Worm (Caenorhabditis elegans): ENCODE data around the gene K11H12.11.

The K11H12.11 gene

DNA sequence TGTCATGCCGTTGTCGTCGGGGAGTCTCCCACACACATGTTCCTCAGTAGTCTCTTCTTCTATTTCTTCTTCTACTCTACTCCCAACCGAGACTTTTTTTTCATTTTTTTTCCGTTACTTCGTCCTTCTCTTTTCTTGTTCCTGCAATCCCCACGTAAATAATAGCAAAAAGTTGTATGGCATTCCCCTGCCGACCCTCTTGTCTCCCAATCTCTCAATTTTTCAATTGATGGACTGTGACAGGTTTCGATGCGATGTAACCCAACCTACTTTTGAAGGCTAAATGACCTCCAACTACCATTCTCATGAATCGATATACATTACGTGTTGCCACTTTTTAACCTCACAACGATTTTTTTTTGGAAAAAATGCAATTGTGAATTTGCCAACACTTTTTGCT is 6.2 kb downstream of the K11H12.11 start:
- TF ChIP-seq elt-1 (tag; optimal IDR thresholded peaks at IDR 0.05; ENCODE audit: borderline replicate concordance, insufficient read depth) (no peak), unc-62 (GFP tag; optimal IDR thresholded peaks at IDR 0.05) (peak; percentile 31)

- TF ChIP-seq mep-1 (tag; optimal IDR thresholded peaks at IDR 0.05) (no peak), ces-1 (GFP tag; optimal IDR thresholded peaks at IDR 0.05) (no peak), nhr-76 (tag; optimal IDR thresholded peaks at IDR 0.05) (no peak), lin-32 (GFP tag; optimal IDR thresholded peaks at IDR 0.05) (no peak), unc-62 (GFP tag; optimal IDR thresholded peaks at IDR 0.05) (peak; percentile 47), lin-13 (tag; optimal IDR thresholded peaks at IDR 0.05) (no peak), nhr-2 (tag; optimal IDR thresholded peaks at IDR 0.05) (no peak), mls-2 (tag; optimal IDR thresholded peaks at IDR 0.05) (no peak)
Observed at ce11 chrIV:661623-662022, 8.7 kb downstream of the K11H12.11 start.

ce11 chrIV:659585-659984 is 10.8 kb downstream of the K11H12.11 start:
- no peak for TF ChIP-seq unc-120 (tag; optimal IDR thresholded peaks at IDR 0.05; ENCODE audit: poor library complexity, severe bottlenecking)
- TF ChIP-seq ces-1 (GFP tag; optimal IDR thresholded peaks at IDR 0.05), result peak; percentile 21

- no peak for TF ChIP-seq ceh-43 (GFP tag; optimal IDR thresholded peaks at IDR 0.05)
Observed at ce11 chrIV:658497-659177, 11.7 kb downstream of the K11H12.11 start.

DNA sequence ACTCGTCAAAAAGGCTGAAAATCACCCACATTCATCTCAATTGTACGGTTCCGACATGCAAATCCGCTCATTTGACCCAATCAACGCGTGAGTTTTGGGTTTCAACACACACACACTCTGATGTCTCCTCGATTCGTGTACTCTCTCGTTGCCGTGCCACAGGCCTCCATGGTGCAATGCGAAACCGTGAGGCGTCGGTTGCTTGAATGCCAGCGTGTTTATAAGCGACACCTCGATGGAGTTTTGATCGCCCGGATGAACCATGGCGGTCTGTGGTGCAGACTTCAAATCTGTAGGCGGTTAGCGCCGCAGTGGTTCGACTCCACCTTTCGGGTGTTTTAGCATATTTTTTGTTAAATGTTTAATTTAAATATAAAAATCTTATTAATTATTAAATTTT is 12.4 kb downstream of the K11H12.11 start:
- peak; percentile 9 for TF ChIP-seq mep-1 (tag; optimal IDR thresholded peaks at IDR 0.05)
- TF ChIP-seq pha-4 (tag; optimal IDR thresholded peaks at IDR 0.05), result peak; percentile 24
- peak; percentile 9 for TF ChIP-seq cnd-1 (tag; optimal IDR thresholded peaks at IDR 0.05)
- peak; percentile 35 for TF ChIP-seq lin-13 (tag; optimal IDR thresholded peaks at IDR 0.05)
- no peak for TF ChIP-seq M03D4.4 (tag; optimal IDR thresholded peaks at IDR 0.05)
- TF ChIP-seq ham-2 (GFP tag; optimal IDR thresholded peaks at IDR 0.05), result no peak
- peak; percentile 5 for TF ChIP-seq nhr-2 (tag; optimal IDR thresholded peaks at IDR 0.05)

DNA sequence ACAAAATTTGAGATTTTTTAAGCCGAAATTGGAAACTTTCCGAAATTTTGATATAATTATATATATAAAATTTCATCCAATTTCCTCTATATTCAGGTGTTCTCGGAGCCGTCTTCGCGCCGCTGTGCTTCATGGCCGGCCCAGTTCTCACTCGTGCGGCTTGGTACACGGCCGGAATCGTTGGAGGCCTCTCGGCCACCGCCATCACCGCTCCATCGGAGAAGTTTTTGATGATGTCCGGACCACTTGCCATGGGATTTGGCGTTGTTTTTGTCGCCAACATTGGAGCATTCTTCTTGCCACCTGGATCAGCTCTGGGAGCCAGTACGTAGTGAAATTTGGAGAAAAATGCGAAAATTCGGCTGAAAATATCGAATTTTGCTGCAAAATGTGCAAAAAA is 13.3 kb downstream of the K11H12.11 start:
- no peak for TF ChIP-seq pha-4 (tag; optimal IDR thresholded peaks at IDR 0.05)
- no peak for TF ChIP-seq nhr-12 (tag; optimal IDR thresholded peaks at IDR 0.05)
- TF ChIP-seq ztf-11 (tag; optimal IDR thresholded peaks at IDR 0.05), result no peak

DNA sequence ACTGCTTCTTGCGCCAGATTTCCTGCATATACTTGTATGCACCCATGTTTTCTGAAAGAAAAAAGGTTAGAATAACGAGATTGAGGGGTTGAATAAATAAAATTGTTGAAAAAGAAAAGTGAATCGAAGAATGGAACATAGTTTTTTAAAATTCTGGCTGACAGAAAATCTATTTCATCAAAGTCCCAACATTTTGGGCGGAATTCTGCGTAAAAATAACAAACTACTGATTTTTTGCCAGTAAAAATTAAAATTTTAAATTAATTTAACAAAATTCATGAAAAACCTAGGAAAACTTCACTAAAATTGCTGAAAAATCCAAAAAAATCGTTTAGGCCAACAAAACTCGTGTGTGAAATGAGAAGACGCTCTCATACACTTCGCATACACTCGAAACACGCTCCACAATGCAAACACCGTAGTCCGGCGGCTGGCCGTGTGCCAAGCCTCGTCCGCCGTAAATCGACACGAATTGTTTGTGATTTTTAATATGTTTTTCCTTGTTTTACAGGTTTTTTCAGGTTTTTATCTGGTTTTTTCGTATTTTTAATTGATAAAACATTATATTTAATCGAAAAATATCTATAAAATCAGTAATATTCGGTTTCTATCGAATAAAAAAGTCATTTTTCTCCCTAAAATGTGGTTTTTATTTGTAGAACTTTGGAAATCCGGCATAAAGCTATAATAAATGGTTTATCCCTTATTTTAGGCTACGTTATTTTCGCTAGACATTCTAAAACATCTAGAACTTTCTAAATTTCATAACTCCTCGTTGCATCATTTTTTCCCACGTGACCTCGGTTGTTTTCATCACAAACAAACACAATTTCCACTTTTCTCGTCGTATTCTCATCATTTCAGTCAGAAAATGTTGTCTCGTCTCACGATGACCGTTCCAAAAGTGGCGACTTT is 15.6 kb downstream of the K11H12.11 start, which contains the start of the genes rpl-15 and K11H12.8:
rpl-15 (minus strand) TSS at position 51 of the 915 bp plus-strand sequence.
K11H12.8 (plus strand) TSS at position 865 of the 915 bp plus-strand sequence.
- TF ChIP-seq nhr-2 (tag; optimal IDR thresholded peaks at IDR 0.05), result peak; percentile 62
- peak; percentile 86 for TF ChIP-seq mab-5 (tag; optimal IDR thresholded peaks at IDR 0.05)
- no peak for TF ChIP-seq zip-8 (tag; optimal IDR thresholded peaks at IDR 0.05)
- peak; percentile 92 for TF ChIP-seq drap-1 (GFP tag; optimal IDR thresholded peaks at IDR 0.05)
- peak; percentile 94 for TF ChIP-seq tbx-8 (GFP tag; optimal IDR thresholded peaks at IDR 0.05)
- peak; percentile 38 for TF ChIP-seq blmp-1 (tag; optimal IDR thresholded peaks at IDR 0.05)
- peak; percentile 76 for TF ChIP-seq sem-2 (GFP tag; optimal IDR thresholded peaks at IDR 0.05)
- TF ChIP-seq unc-120 (tag; optimal IDR thresholded peaks at IDR 0.05; ENCODE audit: poor library complexity, severe bottlenecking), result peak; percentile 94
- TF ChIP-seq cnd-1 (tag; optimal IDR thresholded peaks at IDR 0.05), result peak; percentile 96
- peak; percentile 93 for TF ChIP-seq ceh-43 (GFP tag; optimal IDR thresholded peaks at IDR 0.05)
- peak; percentile 90 for TF ChIP-seq hlh-1 (tag; optimal IDR thresholded peaks at IDR 0.05)
- TF ChIP-seq lin-32 (GFP tag; optimal IDR thresholded peaks at IDR 0.05), result peak; percentile 75
- TF ChIP-seq lsy-2 (tag; optimal IDR thresholded peaks at IDR 0.05), result peak; percentile 100
- peak; percentile 99 for TF ChIP-seq nhr-237 (tag; optimal IDR thresholded peaks at IDR 0.05)
- TF ChIP-seq mls-2 (tag; optimal IDR thresholded peaks at IDR 0.05), result peak; percentile 95
- peak; percentile 100 for TF ChIP-seq lin-13 (tag; optimal IDR thresholded peaks at IDR 0.05)
- peak; percentile 78 for TF ChIP-seq nhr-28 (tag; optimal IDR thresholded peaks at IDR 0.05)
- TF ChIP-seq ceh-39 (tag; optimal IDR thresholded peaks at IDR 0.05), result peak; percentile 96
- TF ChIP-seq ztf-11 (tag; optimal IDR thresholded peaks at IDR 0.05), result peak; percentile 92
- TF ChIP-seq bed-3 (GFP tag; optimal IDR thresholded peaks at IDR 0.05), result peak; percentile 73
- no peak for TF ChIP-seq nhr-76 (tag; optimal IDR thresholded peaks at IDR 0.05)
- peak; percentile 93 for TF ChIP-seq unc-62 (GFP tag; optimal IDR thresholded peaks at IDR 0.05)
- TF ChIP-seq ceh-83 (GFP tag; optimal IDR thresholded peaks at IDR 0.05), result peak; percentile 93
- TF ChIP-seq elt-3 (tag; optimal IDR thresholded peaks at IDR 0.05), result peak; percentile 83
- TF ChIP-seq elt-1 (tag; optimal IDR thresholded peaks at IDR 0.05; ENCODE audit: borderline replicate concordance, insufficient read depth), result peak; percentile 74
- peak; percentile 100 for TF ChIP-seq mep-1 (tag; optimal IDR thresholded peaks at IDR 0.05)
- TF ChIP-seq flh-1 (GFP tag; optimal IDR thresholded peaks at IDR 0.05), result peak; percentile 62
- TF ChIP-seq pha-4 (tag; optimal IDR thresholded peaks at IDR 0.05), result peak; percentile 100
- peak; percentile 76 for TF ChIP-seq nhr-12 (tag; optimal IDR thresholded peaks at IDR 0.05)
- peak; percentile 88 for TF ChIP-seq ham-2 (GFP tag; optimal IDR thresholded peaks at IDR 0.05)
- TF ChIP-seq unc-39 (tag; optimal IDR thresholded peaks at IDR 0.05), result peak; percentile 62

All from whole organism, mixed stage, embryonic.